Worm (Caenorhabditis elegans): ENCODE measurements around the gene srd-58.

srd-58 gene

DNA sequence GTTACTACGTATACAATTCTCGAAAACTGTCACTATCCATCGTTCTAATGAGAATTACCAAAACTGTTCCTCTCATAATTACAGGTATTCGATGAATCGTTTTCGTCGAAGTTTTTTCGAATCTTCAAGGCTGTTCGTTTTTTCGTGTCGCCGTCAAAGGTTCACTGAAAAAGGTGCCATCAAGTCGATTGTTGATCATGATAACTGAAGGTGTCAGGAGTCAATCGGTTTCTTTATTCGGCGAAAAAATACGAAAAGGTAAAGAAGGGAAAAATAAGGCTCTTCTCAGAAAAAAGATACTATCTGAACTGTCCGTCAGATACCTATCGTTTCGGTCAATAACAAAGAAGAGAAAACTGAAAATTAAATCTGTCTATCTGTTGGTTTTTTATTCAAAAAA is 33.9 kb upstream of the srd-58 start:
- TF ChIP-seq ces-1 (GFP tag; optimal IDR thresholded peaks at IDR 0.05) (no peak), unc-120 (tag; optimal IDR thresholded peaks at IDR 0.05; ENCODE audit: poor library complexity, severe bottlenecking) (no peak), nhr-28 (tag; optimal IDR thresholded peaks at IDR 0.05) (no peak), zip-8 (tag; optimal IDR thresholded peaks at IDR 0.05) (no peak), nhr-237 (tag; optimal IDR thresholded peaks at IDR 0.05) (no peak), ham-2 (GFP tag; optimal IDR thresholded peaks at IDR 0.05) (no peak), flh-1 (GFP tag; optimal IDR thresholded peaks at IDR 0.05) (no peak), pha-4 (tag; optimal IDR thresholded peaks at IDR 0.05) (no peak), elt-3 (tag; optimal IDR thresholded peaks at IDR 0.05) (no peak)

- TF ChIP-seq nhr-2 (tag; optimal IDR thresholded peaks at IDR 0.05) (no peak), ztf-11 (tag; optimal IDR thresholded peaks at IDR 0.05) (no peak), cnd-1 (tag; optimal IDR thresholded peaks at IDR 0.05) (no peak), ceh-83 (GFP tag; optimal IDR thresholded peaks at IDR 0.05) (no peak), bed-3 (GFP tag; optimal IDR thresholded peaks at IDR 0.05) (no peak), nhr-237 (tag; optimal IDR thresholded peaks at IDR 0.05) (no peak), M03D4.4 (tag; optimal IDR thresholded peaks at IDR 0.05) (no peak), sptf-1 (tag; optimal IDR thresholded peaks at IDR 0.05) (no peak), ham-2 (GFP tag; optimal IDR thresholded peaks at IDR 0.05) (no peak), unc-120 (tag; optimal IDR thresholded peaks at IDR 0.05; ENCODE audit: poor library complexity, severe bottlenecking) (no peak), nhr-12 (tag; optimal IDR thresholded peaks at IDR 0.05) (no peak), zip-8 (tag; optimal IDR thresholded peaks at IDR 0.05) (no peak)
Measured at ce11 chrII:7238248-7238647, 33.4 kb upstream of the srd-58 start, which contains the start of gene aqp-1. aqp-1 (minus strand) TSS chrII:7238349.

ce11 chrII:7236937-7237336 is 32.1 kb upstream of the srd-58 start:
- TF ChIP-seq lin-13 (tag; optimal IDR thresholded peaks at IDR 0.05) (no peak), nhr-28 (tag; optimal IDR thresholded peaks at IDR 0.05) (no peak), mab-5 (tag; optimal IDR thresholded peaks at IDR 0.05) (no peak), ceh-43 (GFP tag; optimal IDR thresholded peaks at IDR 0.05) (no peak), unc-62 (GFP tag; optimal IDR thresholded peaks at IDR 0.05) (no peak), M03D4.4 (tag; optimal IDR thresholded peaks at IDR 0.05) (no peak), hlh-1 (tag; optimal IDR thresholded peaks at IDR 0.05) (no peak), sptf-1 (tag; optimal IDR thresholded peaks at IDR 0.05) (no peak), mep-1 (tag; optimal IDR thresholded peaks at IDR 0.05) (no peak), unc-120 (tag; optimal IDR thresholded peaks at IDR 0.05; ENCODE audit: poor library complexity, severe bottlenecking) (no peak), flh-1 (GFP tag; optimal IDR thresholded peaks at IDR 0.05) (no peak), nhr-2 (tag; optimal IDR thresholded peaks at IDR 0.05) (no peak), zip-8 (tag; optimal IDR thresholded peaks at IDR 0.05) (no peak), ceh-39 (tag; optimal IDR thresholded peaks at IDR 0.05) (no peak), blmp-1 (tag; optimal IDR thresholded peaks at IDR 0.05) (no peak), nhr-237 (tag; optimal IDR thresholded peaks at IDR 0.05) (no peak)

DNA sequence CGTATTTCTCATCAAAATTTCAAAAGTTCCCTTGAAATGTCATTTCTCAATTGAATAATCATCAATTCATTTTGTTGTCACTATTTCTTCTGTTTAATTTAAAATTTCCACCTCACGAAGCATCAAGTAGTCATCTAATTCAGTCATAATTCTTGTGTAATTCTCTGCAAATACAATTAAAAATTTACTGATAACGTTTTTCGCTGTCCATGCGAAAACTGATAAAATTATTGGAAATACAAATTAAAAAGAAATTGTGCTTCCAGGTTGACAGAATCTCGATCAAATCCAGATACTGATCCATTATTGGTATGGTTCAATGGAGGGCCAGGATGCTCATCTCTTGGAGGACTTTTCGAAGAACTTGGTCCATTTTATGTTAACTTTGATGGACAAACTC is 28.4 kb upstream of the srd-58 start:
- no peak for TF ChIP-seq hlh-1 (tag; optimal IDR thresholded peaks at IDR 0.05)
- TF ChIP-seq nhr-28 (tag; optimal IDR thresholded peaks at IDR 0.05), result no peak
- no peak for TF ChIP-seq ztf-11 (tag; optimal IDR thresholded peaks at IDR 0.05)
- TF ChIP-seq mab-5 (tag; optimal IDR thresholded peaks at IDR 0.05), result no peak
- no peak for TF ChIP-seq mls-2 (tag; optimal IDR thresholded peaks at IDR 0.05)
- TF ChIP-seq flh-1 (GFP tag; optimal IDR thresholded peaks at IDR 0.05), result no peak
- no peak for TF ChIP-seq ceh-83 (GFP tag; optimal IDR thresholded peaks at IDR 0.05)
- TF ChIP-seq ham-2 (GFP tag; optimal IDR thresholded peaks at IDR 0.05), result no peak
- no peak for TF ChIP-seq lin-13 (tag; optimal IDR thresholded peaks at IDR 0.05)
- no peak for TF ChIP-seq sptf-1 (tag; optimal IDR thresholded peaks at IDR 0.05)
- TF ChIP-seq unc-39 (tag; optimal IDR thresholded peaks at IDR 0.05), result no peak
- no peak for TF ChIP-seq nhr-76 (tag; optimal IDR thresholded peaks at IDR 0.05)

DNA sequence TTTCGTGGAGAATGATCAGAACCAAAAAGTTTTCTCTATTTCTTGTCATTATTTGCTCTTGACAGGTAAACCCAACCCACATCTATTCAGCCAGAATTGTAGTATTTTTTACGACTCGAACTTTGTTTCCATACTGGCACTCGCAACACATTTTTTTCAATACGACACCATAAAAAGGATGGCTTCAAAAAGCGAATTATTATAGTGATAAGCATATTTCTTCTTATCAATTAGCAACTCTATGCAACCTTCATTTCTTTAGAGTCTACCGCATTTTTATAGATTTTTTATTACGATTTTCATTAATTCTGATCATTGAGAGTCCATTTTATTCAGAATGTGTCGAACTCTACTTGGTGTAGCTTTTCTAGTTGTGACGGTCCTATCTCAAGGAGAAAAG is 27.7 kb upstream of the srd-58 start, which contains the start of gene ctsa-3.1:
Gene ctsa-3.1 (plus strand): TSS at position 337 of the 400 bp plus-strand sequence.
- no peak for TF ChIP-seq drap-1 (GFP tag; optimal IDR thresholded peaks at IDR 0.05)
- TF ChIP-seq mab-5 (tag; optimal IDR thresholded peaks at IDR 0.05), result no peak
- no peak for TF ChIP-seq nhr-76 (tag; optimal IDR thresholded peaks at IDR 0.05)
- no peak for TF ChIP-seq lin-32 (GFP tag; optimal IDR thresholded peaks at IDR 0.05)
- no peak for TF ChIP-seq ceh-43 (GFP tag; optimal IDR thresholded peaks at IDR 0.05)
- TF ChIP-seq mls-2 (tag; optimal IDR thresholded peaks at IDR 0.05), result no peak
- no peak for TF ChIP-seq unc-39 (tag; optimal IDR thresholded peaks at IDR 0.05)
- no peak for TF ChIP-seq nhr-12 (tag; optimal IDR thresholded peaks at IDR 0.05)
- TF ChIP-seq lsy-2 (tag; optimal IDR thresholded peaks at IDR 0.05), result no peak

Data from whole organism, mixed stage, embryonic.